Worm (Caenorhabditis elegans): Measurements from ENCODE around the gene Y57G11C.3.

- TF ChIP-seq ceh-31 (tag; optimal IDR thresholded peaks at IDR 0.05) (no peak), nfya-1 (tag; optimal IDR thresholded peaks at IDR 0.05) (no peak), nhr-11 (tag; optimal IDR thresholded peaks at IDR 0.05) (no peak)
Observed at ce11 chrIV:14759662-14760061, 8.3 kb upstream of the Y57G11C.3 start.
